Worm (Caenorhabditis elegans) whole organism, L3 larva: ENCODE data around the gene mboa-3.

Source experiments
- R02D3.7 ChIP-seq: fragments of 150-350 bp; optimal IDR thresholded peaks from 2 replicates; lab custom pipeline; 2014; ENCODE audit warnings: missing biosample characterization, missing genetic modification characterization
- fkh-10 ChIP-seq: sonication (generic microtip); optimal IDR thresholded peaks from 2 replicates; lab custom pipeline; 2017; ENCODE audit warnings: missing biosample characterization, missing genetic modification reagents, missing genetic modification characterization
- nhr-11 ChIP-seq: fragments of 150-350 bp; optimal IDR thresholded peaks from 2 replicates; lab custom pipeline; 2014; ENCODE audit warnings: missing biosample characterization, missing genetic modification characterization
- nhr-23 ChIP-seq: fragments of 150-350 bp; optimal IDR thresholded peaks from 2 replicates; lab custom pipeline; 2014; ENCODE audit warnings: missing biosample characterization, missing genetic modification reagents, missing genetic modification characterization
- snpc-4 ChIP-seq: fragments of 150-350 bp; optimal IDR thresholded peaks from 2 replicates; lab custom pipeline; 2014; ENCODE audit warnings: missing biosample characterization, missing genetic modification characterization
- unc-39 ChIP-seq: sonication (generic microtip); optimal IDR thresholded peaks from 4 replicates; lab custom pipeline; 2017; ENCODE audit warnings: missing biosample characterization, missing genetic modification characterization

DNA sequence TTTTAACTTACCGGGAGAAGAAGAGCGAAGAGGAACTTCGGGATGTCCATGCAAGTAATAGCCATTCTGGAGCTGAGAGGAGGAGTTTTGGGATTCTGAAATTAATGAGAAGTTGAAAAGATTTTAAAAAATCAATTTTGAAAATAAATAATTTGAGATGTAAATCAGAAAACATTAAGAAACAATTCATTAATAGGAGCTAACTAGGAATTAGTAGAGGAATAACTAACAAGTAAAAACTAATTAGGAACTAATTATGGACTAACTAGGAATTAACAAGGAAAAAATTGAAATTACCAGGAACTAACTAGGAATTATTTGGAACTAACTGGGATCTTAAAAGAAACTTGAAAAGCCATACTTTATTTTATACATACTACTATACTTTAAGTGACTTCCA is 7.6 kb downstream of the mboa-3 start, which contains the start of gene T23F2.4:
- no peak for TF ChIP-seq snpc-4 (tag; lab: Kevin White, UChicago)
- no peak for TF ChIP-seq unc-39 (tag; lab: Kevin White, UChicago)
- no peak for TF ChIP-seq nhr-11 (tag; lab: Kevin White, UChicago)
- no peak for TF ChIP-seq nhr-23 (tag; lab: Kevin White, UChicago)
- no peak for TF ChIP-seq R02D3.7 (tag; lab: Kevin White, UChicago)
- no peak for TF ChIP-seq fkh-10
